Fruit fly (Drosophila melanogaster) whole organism, embryonic: ENCODE data around the gene neur.

Experiments
- ATbp ChIP-seq: fragments of 200-800 bp; sonication (Bioruptor generic); optimal IDR thresholded peaks from 2 replicates; lab custom pipeline; 2017; ENCODE audit warnings: missing biosample characterization, mild to moderate bottlenecking, missing genetic modification characterization, missing genetic modification reagents
- B-H1 ChIP-seq: fragments of 200-800 bp; sonication (Bioruptor generic); IDR thresholded peaks from 3 replicates; pipeline ENCODE4 v1.3.6; 2022; ENCODE audit warnings: missing biosample characterization, missing genetic modification characterization
- CG11696 ChIP-seq: fragments of 200-800 bp; sonication (Bioruptor generic); IDR thresholded peaks from 2 replicates; pipeline ENCODE4 v1.3.6; 2022; ENCODE audit warnings: missing biosample characterization, missing genetic modification characterization
- CG11723 ChIP-seq: fragments of 200-800 bp; sonication (Bioruptor generic); optimal IDR thresholded peaks from 2 replicates; lab custom pipeline; 2017; ENCODE audit warnings: missing biosample characterization, mild to moderate bottlenecking, missing genetic modification characterization
- CG13296 ChIP-seq: fragments of 200-800 bp; sonication (Bioruptor generic); optimal IDR thresholded peaks from 3 replicates; lab custom pipeline; 2018; ENCODE audit warnings: missing biosample characterization, mild to moderate bottlenecking, missing genetic modification characterization
- CG16813 ChIP-seq: fragments of 200-800 bp; sonication (Bioruptor generic); IDR thresholded peaks from 3 replicates; pipeline ENCODE4 v1.3.6; 2022; ENCODE audit warnings: missing biosample characterization, missing genetic modification characterization; ENCODE audit not compliant: partially characterized antibody
- CG17359 ChIP-seq: fragments of 200-800 bp; sonication (Bioruptor generic); optimal IDR thresholded peaks from 3 replicates; lab custom pipeline; 2018; ENCODE audit warnings: missing biosample characterization, mild to moderate bottlenecking, missing genetic modification characterization, moderate library complexity
- CG17568 ChIP-seq: fragments of 200-800 bp; sonication (Bioruptor generic); optimal IDR thresholded peaks from 2 replicates; lab custom pipeline; 2018; ENCODE audit warnings: missing biosample characterization, mild to moderate bottlenecking, missing genetic modification characterization, moderate library complexity
- CG17612 ChIP-seq: fragments of 200-800 bp; sonication (Bioruptor generic); IDR thresholded peaks from 2 replicates; pipeline ENCODE4 v1.3.6; 2022; ENCODE audit warnings: missing biosample characterization, missing genetic modification characterization
- CG2678 ChIP-seq: fragments of 200-800 bp; sonication (Bioruptor generic); optimal IDR thresholded peaks from 3 replicates; lab custom pipeline; 2019; ENCODE audit warnings: missing biosample characterization, mild to moderate bottlenecking, missing genetic modification characterization, moderate library complexity
- CG3163 ChIP-seq: fragments of 200-800 bp; sonication (Bioruptor generic); optimal IDR thresholded peaks from 3 replicates; lab custom pipeline; 2016; ENCODE audit warnings: missing biosample characterization, missing genetic modification characterization
- CG4328 ChIP-seq: fragments of 200-800 bp; sonication (Bioruptor generic); optimal IDR thresholded peaks from 3 replicates; lab custom pipeline; 2017; ENCODE audit warnings: missing biosample characterization, missing genetic modification reagents, missing genetic modification characterization
- CG4820 ChIP-seq: fragments of 200-800 bp; sonication (Bioruptor generic); optimal IDR thresholded peaks from 3 replicates; lab custom pipeline; 2016; ENCODE audit warnings: missing biosample characterization, missing genetic modification characterization
- CG4854 ChIP-seq: fragments of 200-800 bp; sonication (Bioruptor generic); optimal IDR thresholded peaks from 2 replicates; lab custom pipeline; 2016; ENCODE audit warnings: missing biosample characterization, missing genetic modification characterization, inconsistent platforms
- CG6654 ChIP-seq: fragments of 200-800 bp; sonication (Bioruptor generic); optimal IDR thresholded peaks from 2 replicates; lab custom pipeline; 2017; ENCODE audit warnings: missing biosample characterization, mild to moderate bottlenecking, missing genetic modification characterization
- CG9437 ChIP-seq: fragments of 200-800 bp; sonication (Bioruptor generic); optimal IDR thresholded peaks from 2 replicates; lab custom pipeline; 2018; ENCODE audit warnings: missing biosample characterization, mild to moderate bottlenecking, missing genetic modification characterization
- CTCF ChIP-seq: fragments of 200-800 bp; sonication (Bioruptor generic); optimal IDR thresholded peaks from 2 replicates; lab custom pipeline; 2017; ENCODE audit warnings: missing biosample characterization, mild to moderate bottlenecking, missing genetic modification characterization, moderate library complexity
- Chrac-16 ChIP-seq: fragments of 200-800 bp; sonication (Bioruptor generic); optimal IDR thresholded peaks from 3 replicates; lab custom pipeline; 2016; ENCODE audit warnings: missing biosample characterization, missing genetic modification characterization
- CrebB ChIP-seq: fragments of 200-800 bp; sonication (Bioruptor generic); optimal IDR thresholded peaks from 3 replicates; lab custom pipeline; 2018; ENCODE audit warnings: missing biosample characterization, mild to moderate bottlenecking, missing genetic modification characterization
- D19A ChIP-seq: fragments of 200-800 bp; optimal IDR thresholded peaks from 3 replicates; lab custom pipeline; 2019; ENCODE audit warnings: missing biosample characterization, mild to moderate bottlenecking, missing genetic modification characterization, moderate library complexity
- Eip74EF ChIP-seq, 2 experiments: fragments of 200-800 bp in 1 of 2; fragments of >200 bp in 1 of 2; sonication (Bioruptor generic) in 1 of 2; optimal IDR thresholded peaks; 2 replicates each; lab custom pipeline; 2017 to 2019; ENCODE audit warnings: missing biosample characterization in 2 of 2, missing genetic modification characterization in 2 of 2, mild to moderate bottlenecking in 1 of 2, moderate library complexity in 1 of 2
- GATAe ChIP-seq: fragments of 200-800 bp; sonication (Bioruptor generic); conservative IDR thresholded peaks from 2 replicates; pipeline ENCODE4 v1.3.6; 2022; ENCODE audit warnings: missing biosample characterization, missing genetic modification characterization
- Gsc ChIP-seq: fragments of 200-800 bp; sonication (Bioruptor generic); IDR thresholded peaks from 2 replicates; pipeline ENCODE4 v1.3.6; 2022; ENCODE audit warnings: missing biosample characterization, missing genetic modification characterization
- Hr78 ChIP-seq, 2 experiments: fragments of 200-800 bp in 1 of 2; fragments of >200 bp in 1 of 2; sonication (Bioruptor generic) in 1 of 2; optimal IDR thresholded peaks; 2 replicates each; lab custom pipeline; 2017 to 2019; ENCODE audit warnings: missing biosample characterization in 2 of 2, missing genetic modification characterization in 2 of 2, mild to moderate bottlenecking in 1 of 2, moderate library complexity in 1 of 2
- Hsf ChIP-seq: fragments of 200-800 bp; sonication (Bioruptor generic); optimal IDR thresholded peaks from 3 replicates; lab custom pipeline; 2016; ENCODE audit warnings: missing biosample characterization, missing genetic modification characterization
- Nf-YC ChIP-seq: fragments of 200-800 bp; optimal IDR thresholded peaks from 3 replicates; lab custom pipeline; 2019; ENCODE audit warnings: missing biosample characterization, mild to moderate bottlenecking, missing genetic modification characterization, moderate library complexity
- Oaz ChIP-seq: fragments of 200-800 bp; sonication (Bioruptor generic); IDR thresholded peaks from 2 replicates; pipeline ENCODE4 v1.3.6; 2022; ENCODE audit warnings: missing biosample characterization, missing genetic modification characterization
- Rfx ChIP-seq: fragments of 200-800 bp; sonication (Bioruptor generic); IDR thresholded peaks from 2 replicates; pipeline ENCODE4 v1.3.6; 2022; ENCODE audit warnings: missing biosample characterization, missing genetic modification characterization
- Xbp1 ChIP-seq: fragments of 200-800 bp; sonication (Bioruptor generic); optimal IDR thresholded peaks from 3 replicates; lab custom pipeline; 2016; ENCODE audit warnings: missing biosample characterization, mild to moderate bottlenecking, missing genetic modification characterization
- Xrp1 ChIP-seq: fragments of 200-800 bp; sonication (Bioruptor generic); IDR thresholded peaks from 2 replicates; pipeline ENCODE4 v1.3.6; 2022; ENCODE audit warnings: missing biosample characterization, missing genetic modification characterization
- ac ChIP-seq: fragments of 200-800 bp; sonication (Bioruptor generic); optimal IDR thresholded peaks from 3 replicates; lab custom pipeline; 2017; ENCODE audit warnings: missing biosample characterization, mild to moderate bottlenecking, missing genetic modification characterization
- amos ChIP-seq: fragments of 200-800 bp; sonication (Bioruptor generic); IDR thresholded peaks from 2 replicates; pipeline ENCODE4 v1.3.6; 2022; ENCODE audit warnings: missing biosample characterization, missing genetic modification characterization; ENCODE audit not compliant: partially characterized antibody
- ase ChIP-seq: fragments of 200-800 bp; sonication (Bioruptor generic); IDR thresholded peaks from 3 replicates; pipeline ENCODE4 v1.3.6; 2022; ENCODE audit warnings: missing biosample characterization, missing genetic modification characterization
- ash1 ChIP-seq: fragments of 200-800 bp; sonication (Bioruptor generic); optimal IDR thresholded peaks from 2 replicates; lab custom pipeline; 2018; ENCODE audit warnings: missing biosample characterization, mild to moderate bottlenecking, missing genetic modification characterization
- btn ChIP-seq: fragments of 200-800 bp; sonication (Bioruptor generic); optimal IDR thresholded peaks from 2 replicates; lab custom pipeline; 2016; ENCODE audit warnings: missing biosample characterization, missing genetic modification characterization
- dati ChIP-seq: fragments of 200-800 bp; sonication (Bioruptor generic); IDR thresholded peaks from 2 replicates; pipeline ENCODE4 v1.3.6; 2022; ENCODE audit warnings: missing biosample characterization, missing genetic modification characterization
- gce ChIP-seq: fragments of 200-800 bp; sonication (Bioruptor generic); IDR thresholded peaks from 3 replicates; pipeline ENCODE4 v1.3.6; 2022; ENCODE audit warnings: missing biosample characterization, missing genetic modification characterization
- gcm2 ChIP-seq: fragments of 200-800 bp; sonication (Bioruptor generic); optimal IDR thresholded peaks from 2 replicates; lab custom pipeline; 2016; ENCODE audit warnings: missing biosample characterization, missing genetic modification characterization
- gfzf ChIP-seq: fragments of 200-800 bp; sonication (Bioruptor generic); optimal IDR thresholded peaks from 2 replicates; lab custom pipeline; 2016; ENCODE audit warnings: missing biosample characterization, mild to moderate bottlenecking, missing genetic modification characterization, moderate library complexity
- jumu ChIP-seq: fragments of 200-800 bp; sonication (Bioruptor generic); optimal IDR thresholded peaks from 3 replicates; lab custom pipeline; 2016; ENCODE audit warnings: missing biosample characterization, missing genetic modification characterization
- kni ChIP-seq: fragments of 200-800 bp; sonication (Bioruptor generic); optimal IDR thresholded peaks from 3 replicates; lab custom pipeline; 2017; ENCODE audit warnings: mild to moderate bottlenecking, missing biosample characterization, missing genetic modification reagents, missing genetic modification characterization
- mirr ChIP-seq: fragments of 200-800 bp; sonication (Bioruptor generic); optimal IDR thresholded peaks from 3 replicates; lab custom pipeline; 2018; ENCODE audit warnings: missing biosample characterization, mild to moderate bottlenecking, missing genetic modification characterization
- pum ChIP-seq: fragments of 200-800 bp; sonication (Bioruptor generic); optimal IDR thresholded peaks from 2 replicates; lab custom pipeline; 2016; ENCODE audit warnings: missing biosample characterization, missing genetic modification characterization
- repo ChIP-seq: fragments of 200-800 bp; sonication (Bioruptor generic); optimal IDR thresholded peaks from 2 replicates; lab custom pipeline; 2016; ENCODE audit warnings: missing biosample characterization, missing genetic modification characterization
- sug ChIP-seq: fragments of 200-800 bp; optimal IDR thresholded peaks from 2 replicates; lab custom pipeline; 2019; ENCODE audit warnings: missing biosample characterization, mild to moderate bottlenecking, missing genetic modification characterization, moderate library complexity
- tgo ChIP-seq: fragments of 200-800 bp; sonication (Bioruptor generic); IDR thresholded peaks from 3 replicates; pipeline ENCODE4 v1.3.6; 2022; ENCODE audit warnings: missing biosample characterization, missing genetic modification characterization
- tna ChIP-seq: fragments of 200-800 bp; sonication (Bioruptor generic); IDR thresholded peaks from 2 replicates; pipeline ENCODE4 v1.3.6; 2022; ENCODE audit warnings: missing biosample characterization, missing genetic modification characterization; ENCODE audit not compliant: partially characterized antibody
- trh ChIP-seq: fragments of 200-800 bp; sonication (Bioruptor generic); optimal IDR thresholded peaks from 2 replicates; lab custom pipeline; 2016; ENCODE audit warnings: missing biosample characterization, missing genetic modification characterization
- tup ChIP-seq: fragments of 200-800 bp; sonication (Bioruptor generic); optimal IDR thresholded peaks from 2 replicates; lab custom pipeline; 2016; ENCODE audit warnings: missing biosample characterization, mild to moderate bottlenecking, missing genetic modification characterization, moderate library complexity
- zfh2 ChIP-seq: fragments of 200-800 bp; sonication (Bioruptor generic); optimal IDR thresholded peaks from 2 replicates; lab custom pipeline; 2016; ENCODE audit warnings: missing biosample characterization, missing genetic modification characterization

Gene neur

dm6 chr3R:9057398-9058058 is 18.3 kb upstream of the neur start (continued):
- TF ChIP-seq dati (GFP tag; lab: Robert Waterston, UW) = no peak
- TF ChIP-seq ATbp (GFP tag; lab: Kevin White, UChicago) = peak; percentile 92
- TF ChIP-seq gfzf (GFP tag; lab: Kevin White, UChicago) = no peak
- TF ChIP-seq D19A (tag; lab: Kevin White, UChicago) = peak; percentile 98
- TF ChIP-seq Nf-YC (tag; lab: Kevin White, UChicago) = peak; percentile 95
- peak; percentile 70 for TF ChIP-seq zfh2 (GFP tag; lab: Kevin White, UChicago)
- TF ChIP-seq CG13296 (GFP tag; lab: Kevin White, UChicago) = peak; percentile 99
- TF ChIP-seq CG4820 (GFP tag; lab: Kevin White, UChicago) = peak; percentile 89
- TF ChIP-seq Chrac-16 = peak; percentile 89
- TF ChIP-seq kni (GFP tag; lab: Kevin White, UChicago) = peak; percentile 96
- no peak for TF ChIP-seq tgo (GFP tag; lab: Robert Waterston, UW)
- peak; percentile 82 for TF ChIP-seq Hsf (GFP tag; lab: Kevin White, UChicago)
- TF ChIP-seq Gsc (GFP tag; lab: Robert Waterston, UW) = no peak
- peak; percentile 78 for TF ChIP-seq CG4854
- peak; percentile 99 for TF ChIP-seq CG2678
- no peak for TF ChIP-seq CG11696
- no peak for TF ChIP-seq gcm2 (GFP tag; lab: Kevin White, UChicago)
- peak; percentile 76 for TF ChIP-seq tup (GFP tag; lab: Kevin White, UChicago)
- TF ChIP-seq CrebB (tag; lab: Kevin White, UChicago) = peak; percentile 92
- TF ChIP-seq btn (GFP tag; lab: Kevin White, UChicago) = no peak
- no peak for TF ChIP-seq CG17568 (GFP tag; lab: Kevin White, UChicago)
- TF ChIP-seq CG6654 = peak; percentile 84
- peak; percentile 99 for TF ChIP-seq sug (tag; lab: Kevin White, UChicago)
- TF ChIP-seq pum = peak; percentile 60
- TF ChIP-seq Oaz (GFP tag; lab: Robert Waterston, UW) = no peak
- no peak for TF ChIP-seq amos (GFP tag; lab: Robert Waterston, UW)
- TF ChIP-seq Xbp1 (GFP tag; lab: Kevin White, UChicago) = peak; percentile 94
- TF ChIP-seq B-H1 = no peak
- TF ChIP-seq gce (GFP tag; lab: Robert Waterston, UW) = no peak
- TF ChIP-seq Xrp1 (GFP tag; lab: Robert Waterston, UW) = no peak
- TF ChIP-seq ac (GFP tag; lab: Kevin White, UChicago) = peak; percentile 75
- TF ChIP-seq trh = peak; percentile 85
- peak; percentile 97 for TF ChIP-seq CG17359 (tag; lab: Kevin White, UChicago)
- TF ChIP-seq Hr78 (GFP tag; optimal IDR thresholded peaks at IDR 0.05; lab: Kevin White, UChicago) = peak in 1 of 2 experiments; percentile 97
- TF ChIP-seq CG11723 (GFP tag; lab: Kevin White, UChicago) = peak; percentile 93
- no peak for TF ChIP-seq tna (GFP tag; lab: Robert Waterston, UW)
- no peak for TF ChIP-seq CG16813 (GFP tag; lab: Robert Waterston, UW)
- no peak for TF ChIP-seq CG17612 (GFP tag; lab: Robert Waterston, UW)
- TF ChIP-seq CTCF (GFP tag; lab: Kevin White, UChicago) = peak; percentile 63
- TF ChIP-seq CG4328 (GFP tag; lab: Kevin White, UChicago) = peak; percentile 98
- TF ChIP-seq ash1 (GFP tag; lab: Kevin White, UChicago) = peak; percentile 74
- TF ChIP-seq GATAe (GFP tag; lab: Robert Waterston, UW) = no peak
- TF ChIP-seq CG9437 (GFP tag; lab: Kevin White, UChicago) = peak; percentile 95
- peak; percentile 96 for TF ChIP-seq CG3163 (GFP tag; lab: Kevin White, UChicago)
- TF ChIP-seq mirr (GFP tag; lab: Kevin White, UChicago) = peak; percentile 78
- TF ChIP-seq Eip74EF (GFP tag; optimal IDR thresholded peaks at IDR 0.05; lab: Kevin White, UChicago) = peak in 1 of 2 experiments; percentile 99
- peak; percentile 23 for TF ChIP-seq repo (GFP tag; lab: Kevin White, UChicago)
- TF ChIP-seq ase = no peak
- TF ChIP-seq Rfx = no peak
- TF ChIP-seq jumu = peak; percentile 26
